Worm (Caenorhabditis elegans) whole organism, L3 larva: ENCODE results near the gene ZK470.1.

ENCODE experiments used
- R02D3.7 ChIP-seq: fragments of 150-350 bp; optimal IDR thresholded peaks from 2 replicates; lab custom pipeline; 2014; ENCODE audit warnings: missing biosample characterization, missing genetic modification characterization
- ZK546.5 ChIP-seq: sonication (generic microtip); optimal IDR thresholded peaks from 2 replicates; lab custom pipeline; 2017; ENCODE audit warnings: missing biosample characterization, missing genetic modification characterization
- aly-2 ChIP-seq: fragments of 150-350 bp; optimal IDR thresholded peaks from 2 replicates; lab custom pipeline; 2014; ENCODE audit warnings: missing biosample characterization, missing genetic modification characterization
- ama-1 ChIP-seq: fragments of 150-350 bp; optimal IDR thresholded peaks from 2 replicates; lab custom pipeline; 2018
- ceh-16 ChIP-seq: sonication (generic microtip); optimal IDR thresholded peaks from 2 replicates; lab custom pipeline; 2017; ENCODE audit warnings: missing biosample characterization, missing genetic modification characterization
- ceh-28 ChIP-seq: fragments of 150-350 bp; optimal IDR thresholded peaks from 2 replicates; lab custom pipeline; 2014; ENCODE audit warnings: missing biosample characterization, missing genetic modification reagents, missing genetic modification characterization
- ceh-82 ChIP-seq: fragments of 150-350 bp; optimal IDR thresholded peaks from 2 replicates; lab custom pipeline; 2014; ENCODE audit warnings: missing biosample characterization, missing genetic modification characterization
- ceh-9 ChIP-seq: sonication (generic microtip); optimal IDR thresholded peaks from 2 replicates; lab custom pipeline; 2018; ENCODE audit warnings: missing biosample characterization, missing genetic modification characterization
- daf-12 ChIP-seq: fragments of 150-350 bp; optimal IDR thresholded peaks from 2 replicates; lab custom pipeline; 2014; ENCODE audit warnings: missing biosample characterization, missing genetic modification reagents, missing genetic modification characterization
- egl-27 ChIP-seq: sonication (generic microtip); optimal IDR thresholded peaks from 4 replicates; lab custom pipeline; 2017; ENCODE audit warnings: missing biosample characterization, missing genetic modification reagents, missing genetic modification characterization
- egl-5 ChIP-seq: fragments of 150-350 bp; optimal IDR thresholded peaks from 2 replicates; lab custom pipeline; 2017; ENCODE audit warnings: missing biosample characterization, missing genetic modification reagents, missing genetic modification characterization, inconsistent platforms
- elt-1 ChIP-seq: fragments of 150-350 bp; optimal IDR thresholded peaks from 2 replicates; lab custom pipeline; 2014; ENCODE audit warnings: missing biosample characterization, missing genetic modification characterization
- elt-2 ChIP-seq: sonication (generic microtip); optimal IDR thresholded peaks from 2 replicates; lab custom pipeline; 2016; ENCODE audit warnings: missing genetic modification reagents, mild to moderate bottlenecking, missing genetic modification characterization, missing compliant biosample characterization
- elt-3 ChIP-seq, 3 experiments: fragments of 150-350 bp in 1 of 3; sonication (generic microtip) in 2 of 3; optimal IDR thresholded peaks; 2 replicates in 2 of 3; 4 replicates in 1 of 3; lab custom pipeline; 2014 to 2017; ENCODE audit warnings: missing biosample characterization in 3 of 3, missing genetic modification characterization in 3 of 3
- eor-1 ChIP-seq, 2 experiments: fragments of 150-350 bp; optimal IDR thresholded peaks; 2 replicates each; lab custom pipeline; 2014 to 2018; ENCODE audit warnings: missing biosample characterization in 2 of 2, missing genetic modification characterization in 2 of 2
- fkh-10 ChIP-seq: sonication (generic microtip); optimal IDR thresholded peaks from 2 replicates; lab custom pipeline; 2017; ENCODE audit warnings: missing biosample characterization, missing genetic modification reagents, missing genetic modification characterization
- fkh-2 ChIP-seq: fragments of 150-350 bp; optimal IDR thresholded peaks from 2 replicates; lab custom pipeline; 2014; ENCODE audit warnings: missing biosample characterization, missing genetic modification reagents, missing genetic modification characterization
- fos-1 ChIP-seq: fragments of 150-350 bp; optimal IDR thresholded peaks from 2 replicates; lab custom pipeline; 2014; ENCODE audit warnings: missing biosample characterization, missing genetic modification characterization
- hmg-11 ChIP-seq: sonication (generic microtip); optimal IDR thresholded peaks from 2 replicates; lab custom pipeline; 2016; ENCODE audit warnings: missing genetic modification characterization, missing compliant biosample characterization
- jun-1 ChIP-seq: fragments of 150-350 bp; optimal IDR thresholded peaks from 2 replicates; lab custom pipeline; 2014; ENCODE audit warnings: missing biosample characterization, missing genetic modification reagents, missing genetic modification characterization
- lin-15B ChIP-seq: fragments of 150-350 bp; optimal IDR thresholded peaks from 2 replicates; lab custom pipeline; 2014; ENCODE audit warnings: missing biosample characterization, missing genetic modification characterization
- lin-39 ChIP-seq: fragments of 150-350 bp; optimal IDR thresholded peaks from 2 replicates; lab custom pipeline; 2018; ENCODE audit warnings: missing biosample characterization, missing genetic modification reagents, missing genetic modification characterization
- lsy-12 ChIP-seq: sonication (generic microtip); optimal IDR thresholded peaks from 2 replicates; lab custom pipeline; 2016; ENCODE audit warnings: mild to moderate bottlenecking, missing genetic modification characterization, missing compliant biosample characterization
- mdl-1 ChIP-seq: fragments of 150-350 bp; optimal IDR thresholded peaks from 2 replicates; lab custom pipeline; 2014; ENCODE audit warnings: missing biosample characterization, missing genetic modification characterization
- mml-1 ChIP-seq: fragments of 150-350 bp; sonication (generic microtip); optimal IDR thresholded peaks from 3 replicates; lab custom pipeline; 2014; ENCODE audit warnings: missing biosample characterization, missing genetic modification characterization
- nfya-1 ChIP-seq: sonication (generic microtip); optimal IDR thresholded peaks from 2 replicates; lab custom pipeline; 2017; ENCODE audit warnings: missing genetic modification characterization, mild to moderate bottlenecking, missing compliant biosample characterization, antibody characterized with exemption, moderate library complexity; ENCODE audit not compliant: insufficient read depth
- nhr-11 ChIP-seq: fragments of 150-350 bp; optimal IDR thresholded peaks from 2 replicates; lab custom pipeline; 2014; ENCODE audit warnings: missing biosample characterization, missing genetic modification characterization
- nhr-12 ChIP-seq: fragments of 150-350 bp; optimal IDR thresholded peaks from 2 replicates; lab custom pipeline; 2014; ENCODE audit warnings: missing biosample characterization, missing genetic modification characterization
- nhr-23 ChIP-seq: fragments of 150-350 bp; optimal IDR thresholded peaks from 2 replicates; lab custom pipeline; 2014; ENCODE audit warnings: missing biosample characterization, missing genetic modification reagents, missing genetic modification characterization
- nhr-237 ChIP-seq: fragments of 150-350 bp; optimal IDR thresholded peaks from 2 replicates; lab custom pipeline; 2014; ENCODE audit warnings: missing biosample characterization, missing genetic modification characterization
- nhr-25 ChIP-seq: sonication (generic microtip); optimal IDR thresholded peaks from 2 replicates; lab custom pipeline; 2017; ENCODE audit warnings: missing biosample characterization, missing genetic modification characterization
- nhr-28 ChIP-seq: fragments of 150-350 bp; optimal IDR thresholded peaks from 2 replicates; lab custom pipeline; 2014; ENCODE audit warnings: missing biosample characterization, missing genetic modification characterization
- nhr-43 ChIP-seq: sonication (generic microtip); optimal IDR thresholded peaks from 2 replicates; lab custom pipeline; 2016; ENCODE audit warnings: mild to moderate bottlenecking, missing genetic modification characterization, missing compliant biosample characterization; ENCODE audit not compliant: poor library complexity, severe bottlenecking
- nhr-67 ChIP-seq: fragments of 150-350 bp; optimal IDR thresholded peaks from 2 replicates; lab custom pipeline; 2014; ENCODE audit warnings: missing biosample characterization, missing genetic modification characterization
- nhr-76 ChIP-seq: fragments of 150-350 bp; sonication (generic microtip); optimal IDR thresholded peaks from 5 replicates; lab custom pipeline; 2014; ENCODE audit warnings: missing biosample characterization, missing genetic modification characterization
- nhr-77 ChIP-seq: fragments of 150-350 bp; optimal IDR thresholded peaks from 2 replicates; lab custom pipeline; 2014; ENCODE audit warnings: missing biosample characterization, missing genetic modification characterization
- pha-4 ChIP-seq: fragments of 150-350 bp; optimal IDR thresholded peaks from 2 replicates; lab custom pipeline; 2014; ENCODE audit warnings: missing biosample characterization, missing genetic modification reagents, missing genetic modification characterization
- pqm-1 ChIP-seq: fragments of 150-350 bp; optimal IDR thresholded peaks from 2 replicates; lab custom pipeline; 2017; ENCODE audit warnings: missing biosample characterization, missing genetic modification characterization, inconsistent platforms
- sea-2 ChIP-seq: fragments of 150-350 bp; sonication (generic microtip); optimal IDR thresholded peaks from 4 replicates; lab custom pipeline; 2014; ENCODE audit warnings: missing biosample characterization, missing genetic modification reagents, missing genetic modification characterization
- skn-1 ChIP-seq: fragments of 150-350 bp; optimal IDR thresholded peaks from 2 replicates; lab custom pipeline; 2014; ENCODE audit warnings: missing biosample characterization, missing genetic modification characterization
- snpc-4 ChIP-seq: fragments of 150-350 bp; optimal IDR thresholded peaks from 2 replicates; lab custom pipeline; 2014; ENCODE audit warnings: missing biosample characterization, missing genetic modification characterization
- tbx-2 ChIP-seq: sonication (generic microtip); optimal IDR thresholded peaks from 2 replicates; lab custom pipeline; 2016; ENCODE audit warnings: mild to moderate bottlenecking, missing genetic modification characterization, missing compliant biosample characterization
- unc-39 ChIP-seq: sonication (generic microtip); optimal IDR thresholded peaks from 4 replicates; lab custom pipeline; 2017; ENCODE audit warnings: missing biosample characterization, missing genetic modification characterization
- unc-62 ChIP-seq: fragments of 150-350 bp; sonication (generic microtip); optimal IDR thresholded peaks from 4 replicates; lab custom pipeline; 2014; ENCODE audit warnings: missing biosample characterization, missing genetic modification reagents, missing genetic modification characterization
- zag-1 ChIP-seq: fragments of 150-350 bp; optimal IDR thresholded peaks from 2 replicates; lab custom pipeline; 2014; ENCODE audit warnings: missing biosample characterization, missing genetic modification characterization
- ztf-11 ChIP-seq: fragments of 150-350 bp; optimal IDR thresholded peaks from 2 replicates; lab custom pipeline; 2014; ENCODE audit warnings: missing biosample characterization, missing genetic modification characterization
- ztf-4 ChIP-seq: fragments of 150-350 bp; optimal IDR thresholded peaks from 2 replicates; lab custom pipeline; 2014; ENCODE audit warnings: missing biosample characterization, missing genetic modification characterization

The ZK470.1 gene

DNA sequence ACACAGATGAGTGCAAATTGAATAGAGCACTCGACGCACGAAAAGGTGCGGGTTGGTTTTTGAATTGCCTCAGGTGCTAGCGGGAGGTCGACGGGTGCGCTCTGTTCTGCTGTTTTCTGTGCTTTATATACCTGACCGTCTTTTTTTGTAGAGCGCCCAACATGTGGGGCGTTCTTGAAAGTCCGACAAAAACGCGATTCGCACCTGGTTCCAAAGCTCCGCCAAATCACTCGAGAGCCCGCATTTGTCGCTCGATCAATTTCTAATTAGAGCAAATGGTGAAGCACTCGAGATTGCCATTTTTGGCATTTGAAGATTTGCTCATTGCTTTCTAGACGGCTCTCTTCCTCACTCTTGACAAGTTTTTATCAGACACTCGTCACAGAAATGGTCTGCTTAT is 13.9 kb downstream of the ZK470.1 start, which contains the start of gene ZK470.6:
Gene ZK470.6 (minus strand): TSS at position 101 of the 400 bp plus-strand sequence.
- no peak for TF ChIP-seq zag-1 (tag; lab: Kevin White, UChicago)
- TF ChIP-seq nhr-12 (tag; lab: Kevin White, UChicago), result no peak
- TF ChIP-seq nhr-77, result no peak
- no peak for TF ChIP-seq nhr-25 (tag; lab: Kevin White, UChicago)
- TF ChIP-seq daf-12, result no peak
- TF ChIP-seq, all 47 proteins: peak for 0

DNA sequence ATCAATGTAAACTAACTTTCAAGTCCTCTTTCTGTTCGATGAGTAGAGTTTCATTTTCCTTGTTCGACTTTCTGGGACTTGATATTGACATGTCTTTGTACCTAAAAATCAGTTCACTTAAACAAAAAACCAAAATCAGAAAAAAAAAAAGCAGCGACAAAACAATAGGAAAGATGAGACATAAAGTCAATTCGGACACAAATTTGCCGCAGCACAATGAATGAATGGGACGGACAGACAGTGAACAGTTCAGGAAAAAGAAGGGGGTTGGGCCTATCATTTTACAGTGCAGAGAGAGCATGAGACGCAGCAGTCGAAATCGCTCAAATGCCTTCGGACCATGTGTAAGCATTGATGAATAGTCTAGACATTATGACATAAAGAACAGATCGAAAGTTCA is 23.2 kb downstream of the ZK470.1 start, which contains the start of gene mrp-6:
Gene mrp-6 (minus strand): TSS at position 101 of the 400 bp plus-strand sequence.
- TF ChIP-seq aly-2 (tag; lab: Kevin White, UChicago) (no peak), snpc-4 (tag; lab: Kevin White, UChicago) (no peak), ama-1 (lab: Kevin White, UChicago) (no peak), mdl-1 (no peak), nhr-12 (tag; lab: Kevin White, UChicago) (no peak), lin-15B (no peak), unc-39 (no peak), hmg-11 (tag; lab: Kevin White, UChicago) (no peak), egl-27 (no peak), lsy-12 (tag; lab: Kevin White, UChicago) (no peak)

DNA sequence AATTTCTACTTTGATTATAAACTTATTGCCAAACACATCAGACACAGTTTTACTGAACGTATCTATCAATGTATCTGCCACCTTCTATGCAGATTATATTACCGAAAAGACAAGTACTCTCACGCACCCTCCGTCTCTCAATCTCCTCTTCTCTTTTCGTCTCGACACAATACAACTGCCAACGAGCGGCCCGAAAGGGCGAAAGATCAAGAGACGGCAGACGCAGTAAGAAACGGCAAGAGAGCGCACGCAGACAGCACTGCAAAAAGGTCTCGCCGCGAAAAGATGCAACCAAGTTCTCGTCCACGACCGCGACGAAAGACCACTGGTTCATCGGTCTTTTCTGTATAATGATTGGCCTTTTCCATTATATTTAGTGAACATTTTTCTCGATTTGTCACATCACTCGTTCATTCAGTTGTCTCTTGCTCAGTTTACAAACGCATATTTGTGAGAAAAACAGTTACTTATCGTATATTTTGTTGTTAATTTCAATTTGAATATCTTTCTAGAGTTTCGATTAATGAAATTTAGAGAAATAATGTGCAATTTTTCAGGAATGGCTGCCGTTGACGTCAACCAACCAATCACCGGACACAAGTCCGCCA is 27.1 kb downstream of the ZK470.1 start, which contains the start of gene vha-12:
Gene vha-12 (plus strand): TSS at position 558 of the 608 bp plus-strand sequence.
- peak; percentile 94 for TF ChIP-seq nfya-1 (tag; lab: Kevin White, UChicago)
- no peak for TF ChIP-seq ceh-9
- TF ChIP-seq aly-2 (tag; lab: Kevin White, UChicago), result no peak
- TF ChIP-seq skn-1 (tag; lab: Kevin White, UChicago), result peak; percentile 68
- peak; percentile 49 for TF ChIP-seq egl-27
- peak; percentile 33 for TF ChIP-seq ztf-4 (tag; lab: Kevin White, UChicago)
- TF ChIP-seq elt-1 (tag; lab: Kevin White, UChicago), result no peak
- TF ChIP-seq nhr-11 (tag; lab: Kevin White, UChicago), result peak; percentile 54
- peak; percentile 93 for TF ChIP-seq pqm-1 (tag; lab: Kevin White, UChicago)
- peak; percentile 75 for TF ChIP-seq egl-5 (tag; lab: Kevin White, UChicago)
- TF ChIP-seq lsy-12 (tag; lab: Kevin White, UChicago), result peak; percentile 72
- TF ChIP-seq fos-1, result no peak
- no peak for TF ChIP-seq sea-2 (GFP tag; lab: Kevin White, UChicago)
- TF ChIP-seq ama-1 (lab: Kevin White, UChicago), result no peak
- peak; percentile 86 for TF ChIP-seq nhr-43
- TF ChIP-seq lin-15B, result peak; percentile 88
- peak; percentile 55 for TF ChIP-seq ceh-82 (tag; lab: Kevin White, UChicago)
- TF ChIP-seq fkh-2 (tag; lab: Kevin White, UChicago), result no peak
- TF ChIP-seq pha-4, result peak; percentile 93
- TF ChIP-seq eor-1 (tag; optimal IDR thresholded peaks at IDR 0.05; lab: Kevin White, UChicago), result peak in 1 of 2 experiments; percentile 3
- peak; percentile 88 for TF ChIP-seq elt-2
- TF ChIP-seq fkh-10 (GFP tag; lab: Kevin White, UChicago), result peak; percentile 59
- TF ChIP-seq hmg-11 (tag; lab: Kevin White, UChicago), result peak; percentile 83
- TF ChIP-seq ZK546.5 (tag; lab: Kevin White, UChicago), result no peak
- peak; percentile 71 for TF ChIP-seq R02D3.7 (tag; lab: Kevin White, UChicago)
- no peak for TF ChIP-seq nhr-67 (tag; lab: Kevin White, UChicago)
- TF ChIP-seq jun-1 (tag; lab: Kevin White, UChicago), result peak; percentile 93
- TF ChIP-seq nhr-12 (tag; lab: Kevin White, UChicago), result no peak
- peak in 1 of 3 experiments; percentile 74 for TF ChIP-seq elt-3 (tag; optimal IDR thresholded peaks at IDR 0.05; lab: Kevin White, UChicago)
- TF ChIP-seq ceh-28 (tag; lab: Kevin White, UChicago), result peak; percentile 85
- peak; percentile 48 for TF ChIP-seq zag-1 (tag; lab: Kevin White, UChicago)
- TF ChIP-seq nhr-76 (tag; lab: Kevin White, UChicago), result peak; percentile 10
- no peak for TF ChIP-seq nhr-28 (tag; lab: Kevin White, UChicago)
- no peak for TF ChIP-seq nhr-237
- TF ChIP-seq unc-62 (GFP tag; lab: Kevin White, UChicago), result peak; percentile 7
- TF ChIP-seq nhr-77, result no peak
- TF ChIP-seq nhr-23 (tag; lab: Kevin White, UChicago), result peak; percentile 98
- peak; percentile 89 for TF ChIP-seq lin-39 (tag; lab: Kevin White, UChicago)
- no peak for TF ChIP-seq ceh-16 (tag; lab: Kevin White, UChicago)
- peak; percentile 58 for TF ChIP-seq tbx-2 (tag; lab: Kevin White, UChicago)
- no peak for TF ChIP-seq unc-39
- TF ChIP-seq ztf-11 (tag; lab: Kevin White, UChicago), result no peak
- TF ChIP-seq nhr-25 (tag; lab: Kevin White, UChicago), result peak; percentile 97
- TF ChIP-seq mml-1, result no peak
- peak; percentile 74 for TF ChIP-seq snpc-4 (tag; lab: Kevin White, UChicago)
- peak; percentile 19 for TF ChIP-seq mdl-1
- TF ChIP-seq daf-12, result no peak
